Worm (Caenorhabditis elegans) whole organism, young adult: ENCODE data around the gene mfn-1.
A peak's percentile ranks its signal among the peaks of the same experiment; 100 is the strongest.

Experiments
- B0035.1 ChIP-seq: sonication (generic microtip); optimal IDR thresholded peaks from 2 replicates; lab custom pipeline; 2016; ENCODE audit warnings: missing genetic modification characterization, mild to moderate bottlenecking, missing compliant biosample characterization, missing genotype, missing genetic modification reagents
- B0261.1 ChIP-seq: sonication (generic microtip); optimal IDR thresholded peaks from 2 replicates; lab custom pipeline; 2016; ENCODE audit warnings: mild to moderate bottlenecking, missing genetic modification characterization, moderate library complexity, missing compliant biosample characterization
- C06A6.2 ChIP-seq: fragments of 200-800 bp; sonication (Bioruptor generic); conservative IDR thresholded peaks from 2 replicates; pipeline ENCODE4 v1.3.6; 2022; ENCODE audit warnings: missing genetic modification characterization, missing compliant biosample characterization
- D2030.7 ChIP-seq: fragments of 200-800 bp; sonication (Bioruptor generic); IDR thresholded peaks from 2 replicates; pipeline ENCODE4 v1.3.6; 2022; ENCODE audit warnings: missing genetic modification reagents, missing genetic modification characterization, missing compliant biosample characterization
- F22D6.2 ChIP-seq: sonication (generic microtip); optimal IDR thresholded peaks from 2 replicates; lab custom pipeline; 2016; ENCODE audit warnings: mild to moderate bottlenecking, missing genetic modification characterization, missing compliant biosample characterization
- F33H1.4 ChIP-seq: fragments of 200-800 bp; sonication (Bioruptor generic); IDR thresholded peaks from 2 replicates; pipeline ENCODE4 v1.3.6; 2022; ENCODE audit warnings: missing genetic modification reagents, missing genetic modification characterization, missing compliant biosample characterization
- F52B5.7 ChIP-seq: sonication (generic microtip); optimal IDR thresholded peaks from 2 replicates; lab custom pipeline; 2016; ENCODE audit warnings: mild to moderate bottlenecking, missing genetic modification characterization, missing compliant biosample characterization
- K11D2.4 ChIP-seq: fragments of 200-800 bp; sonication (Bioruptor generic); IDR thresholded peaks from 2 replicates; pipeline ENCODE4 v1.3.6; 2022; ENCODE audit warnings: missing genetic modification reagents, missing genetic modification characterization, missing compliant biosample characterization
- K12H6.12 ChIP-seq: fragments of 200-800 bp; sonication (Bioruptor generic); optimal IDR thresholded peaks from 2 replicates; lab custom pipeline; 2018; ENCODE audit warnings: mild to moderate bottlenecking, missing genetic modification characterization, missing compliant biosample characterization
- Y53F4B.3 ChIP-seq: fragments of 200-800 bp; sonication (Bioruptor generic); IDR thresholded peaks from 2 replicates; pipeline ENCODE4 v1.3.6; 2022; ENCODE audit warnings: missing genetic modification reagents, missing genetic modification characterization, missing compliant biosample characterization
- akir-1 ChIP-seq: fragments of 200-800 bp; sonication (Bioruptor generic); optimal IDR thresholded peaks from 2 replicates; lab custom pipeline; 2018; ENCODE audit warnings: mild to moderate bottlenecking, missing genetic modification characterization, moderate library complexity, missing compliant biosample characterization
- ama-1 ChIP-seq, 3 experiments: fragments of 150-350 bp in 1 of 3; sonication (generic microtip) in 2 of 3; optimal IDR thresholded peaks; 2 replicates each; lab custom pipeline; 2014 to 2018; ENCODE audit warnings: missing biosample characterization in 2 of 3, missing genetic modification characterization in 2 of 3, missing genetic modification reagents in 2 of 3
- atf-7 ChIP-seq: sonication (generic microtip); optimal IDR thresholded peaks from 2 replicates; lab custom pipeline; 2017; ENCODE audit warnings: mild to moderate bottlenecking, missing genetic modification characterization, missing compliant biosample characterization
- attf-3 ChIP-seq: fragments of 200-800 bp; sonication (Bioruptor generic); conservative IDR thresholded peaks from 2 replicates; pipeline ENCODE4 v1.3.6; 2022; ENCODE audit warnings: missing genetic modification reagents, missing genetic modification characterization, missing compliant biosample characterization
- ccch-3 ChIP-seq: fragments of 200-800 bp; sonication (Bioruptor generic); optimal IDR thresholded peaks from 2 replicates; lab custom pipeline; 2018; ENCODE audit warnings: mild to moderate bottlenecking, missing genetic modification characterization, missing compliant biosample characterization
- cebp-2 ChIP-seq: fragments of 200-800 bp; sonication (Bioruptor generic); IDR thresholded peaks from 2 replicates; pipeline ENCODE4 v1.3.6; 2022; ENCODE audit warnings: missing genetic modification characterization, missing compliant biosample characterization
- ceh-27 ChIP-seq: fragments of 200-800 bp; sonication (Bioruptor generic); optimal IDR thresholded peaks from 2 replicates; lab custom pipeline; 2018; ENCODE audit warnings: mild to moderate bottlenecking, missing genetic modification characterization, moderate library complexity, missing compliant biosample characterization
- ceh-40 ChIP-seq: fragments of 200-800 bp; sonication (Bioruptor generic); IDR thresholded peaks from 2 replicates; pipeline ENCODE4 v1.3.6; 2022; ENCODE audit warnings: missing genetic modification characterization, missing compliant biosample characterization
- ceh-58 ChIP-seq: fragments of 200-800 bp; sonication (Bioruptor generic); IDR thresholded peaks from 2 replicates; pipeline ENCODE4 v1.3.6; 2022; ENCODE audit warnings: missing genetic modification characterization, missing compliant biosample characterization
- ceh-91 ChIP-seq: fragments of 200-800 bp; sonication (Bioruptor generic); IDR thresholded peaks from 2 replicates; pipeline ENCODE4 v1.3.6; 2022; ENCODE audit warnings: missing genetic modification reagents, missing genetic modification characterization, missing compliant biosample characterization
- chd-7 ChIP-seq: sonication (generic microtip); optimal IDR thresholded peaks from 2 replicates; lab custom pipeline; 2016; ENCODE audit warnings: mild to moderate bottlenecking, missing genetic modification characterization, moderate library complexity, missing compliant biosample characterization
- dox-1 ChIP-seq: fragments of 200-800 bp; sonication (Bioruptor generic); IDR thresholded peaks from 2 replicates; pipeline ENCODE4 v1.3.6; 2022; ENCODE audit warnings: missing genetic modification reagents, missing genetic modification characterization, missing compliant biosample characterization
- egl-18 ChIP-seq: fragments of 200-800 bp; sonication (Bioruptor generic); IDR thresholded peaks from 2 replicates; pipeline ENCODE4 v1.3.6; 2022; ENCODE audit warnings: missing genetic modification reagents, missing genetic modification characterization, missing compliant biosample characterization
- hmg-20 ChIP-seq: fragments of 200-800 bp; sonication (Bioruptor generic); IDR thresholded peaks from 2 replicates; pipeline ENCODE4 v1.3.6; 2022; ENCODE audit warnings: missing genetic modification reagents, missing genetic modification characterization, missing compliant biosample characterization
- hrde-1 ChIP-seq: sonication (generic microtip); optimal IDR thresholded peaks from 2 replicates; lab custom pipeline; 2016; ENCODE audit warnings: missing genetic modification characterization, mild to moderate bottlenecking, missing compliant biosample characterization, moderate library complexity, missing genotype, missing genetic modification reagents, borderline replicate concordance
- hsf-1 ChIP-seq: fragments of 200-800 bp; sonication (Bioruptor generic); IDR thresholded peaks from 2 replicates; pipeline ENCODE4 v1.3.6; 2022; ENCODE audit warnings: missing genetic modification reagents, missing genetic modification characterization, missing compliant biosample characterization
- let-607 ChIP-seq, 2 experiments: fragments of 200-800 bp in 1 of 2; sonication (Bioruptor generic) in 1 of 2; sonication (generic microtip) in 1 of 2; optimal IDR thresholded peaks; 2 replicates each; lab custom pipeline; 2016 to 2018; ENCODE audit warnings: mild to moderate bottlenecking in 2 of 2, missing compliant biosample characterization in 2 of 2, missing genetic modification characterization in 2 of 2, moderate library complexity in 2 of 2, missing genotype in 1 of 2
- lin-35 ChIP-seq, 3 experiments: fragments of 150-350 bp in 2 of 3; sonication (generic microtip) in 1 of 3; optimal IDR thresholded peaks; 2 replicates each; lab custom pipeline; 2014 to 2018; ENCODE audit warnings: missing biosample characterization in 3 of 3, missing genetic modification characterization in 3 of 3, missing genetic modification reagents in 3 of 3
- lin-40 ChIP-seq: sonication (generic microtip); optimal IDR thresholded peaks from 2 replicates; lab custom pipeline; 2016; ENCODE audit warnings: missing genetic modification characterization, mild to moderate bottlenecking, missing compliant biosample characterization, missing genotype, missing genetic modification reagents
- lsy-27 ChIP-seq: sonication (generic microtip); optimal IDR thresholded peaks from 2 replicates; lab custom pipeline; 2017; ENCODE audit warnings: missing genetic modification characterization, mild to moderate bottlenecking, missing compliant biosample characterization, antibody characterized with exemption, missing genotype, borderline replicate concordance; ENCODE audit not compliant: insufficient read depth
- mcd-1 ChIP-seq: fragments of 200-800 bp; sonication (Bioruptor generic); IDR thresholded peaks from 2 replicates; pipeline ENCODE4 v1.3.6; 2022; ENCODE audit warnings: missing genetic modification reagents, missing genetic modification characterization, missing compliant biosample characterization
- mxl-1 ChIP-seq: sonication (generic microtip); optimal IDR thresholded peaks from 2 replicates; lab custom pipeline; 2016; ENCODE audit warnings: missing genetic modification characterization, missing compliant biosample characterization
- rcor-1 ChIP-seq: fragments of 200-800 bp; sonication (Bioruptor generic); IDR thresholded peaks from 2 replicates; pipeline ENCODE4 v1.3.6; 2022; ENCODE audit warnings: missing genetic modification reagents, missing genetic modification characterization, missing compliant biosample characterization
- rec-8 ChIP-seq, 2 experiments: sonication (generic microtip); optimal IDR thresholded peaks; 2 replicates each; lab custom pipeline; 2016; ENCODE audit warnings: mild to moderate bottlenecking in 2 of 2, missing genetic modification characterization in 2 of 2, missing genetic modification reagents in 2 of 2, missing genotype in 2 of 2, missing biosample characterization in 1 of 2, missing compliant biosample characterization in 1 of 2, moderate library complexity in 1 of 2
- sea-2 ChIP-seq: fragments of 200-800 bp; sonication (Bioruptor generic); IDR thresholded peaks from 2 replicates; pipeline ENCODE4 v1.3.6; 2022; ENCODE audit warnings: missing genetic modification characterization, missing compliant biosample characterization
- snpc-1.1 ChIP-seq: sonication (generic microtip); optimal IDR thresholded peaks from 2 replicates; lab custom pipeline; 2017; ENCODE audit warnings: missing genetic modification characterization, mild to moderate bottlenecking, missing compliant biosample characterization, antibody characterized with exemption, moderate library complexity, missing genotype, missing genetic modification reagents; ENCODE audit not compliant: insufficient read depth
- snpc-4 ChIP-seq, 5 experiments: fragments of 150-350 bp in 1 of 5; sonication (generic microtip) in 4 of 5; optimal IDR thresholded peaks; 2 replicates each; lab custom pipeline; 2014 to 2018; ENCODE audit warnings: missing genetic modification characterization in 5 of 5, missing biosample characterization in 3 of 5, antibody characterized with exemption in 2 of 5, mild to moderate bottlenecking in 2 of 5, missing compliant biosample characterization in 2 of 5, missing genotype in 2 of 5, moderate library complexity in 2 of 5, missing genetic modification reagents in 1 of 5
- somi-1 ChIP-seq: fragments of 200-800 bp; sonication (Bioruptor generic); optimal IDR thresholded peaks from 2 replicates; lab custom pipeline; 2018; ENCODE audit warnings: mild to moderate bottlenecking, missing genetic modification characterization, missing compliant biosample characterization
- tbp1 ChIP-seq: fragments of 200-800 bp; sonication (Bioruptor generic); optimal IDR thresholded peaks from 2 replicates; lab custom pipeline; 2018; ENCODE audit warnings: mild to moderate bottlenecking, missing genetic modification characterization, missing compliant biosample characterization
- tbx-9 ChIP-seq: sonication (generic microtip); optimal IDR thresholded peaks from 2 replicates; lab custom pipeline; 2016; ENCODE audit warnings: borderline replicate concordance, missing genetic modification characterization, inconsistent platforms, missing compliant biosample characterization
- tlf-1 ChIP-seq: fragments of 200-800 bp; sonication (Bioruptor generic); optimal IDR thresholded peaks from 2 replicates; lab custom pipeline; 2018; ENCODE audit warnings: mild to moderate bottlenecking, missing genetic modification characterization, missing compliant biosample characterization
- zim-3 ChIP-seq: sonication (generic microtip); optimal IDR thresholded peaks from 2 replicates; lab custom pipeline; 2017; ENCODE audit warnings: mild to moderate bottlenecking, missing genetic modification characterization, moderate library complexity, missing compliant biosample characterization
- ztf-22 ChIP-seq: fragments of 200-800 bp; sonication (Bioruptor generic); optimal IDR thresholded peaks from 2 replicates; lab custom pipeline; 2018; ENCODE audit warnings: mild to moderate bottlenecking, missing genetic modification characterization, moderate library complexity, missing compliant biosample characterization
- ztf-26 ChIP-seq: sonication (generic microtip); optimal IDR thresholded peaks from 2 replicates; lab custom pipeline; 2017; ENCODE audit warnings: missing genetic modification characterization, missing compliant biosample characterization
- ztf-3 ChIP-seq: fragments of 200-800 bp; sonication (Bioruptor generic); optimal IDR thresholded peaks from 2 replicates; lab custom pipeline; 2018; ENCODE audit warnings: mild to moderate bottlenecking, missing genetic modification characterization, missing compliant biosample characterization

Gene mfn-1

ce11 chrII:11476410-11476809 lies 4.6 kb upstream of the mfn-1 start, which contains the start of gene W02B12.16:
W02B12.16 (minus strand) TSS chrII:11476510.
- TF ChIP-seq ztf-3 (GFP tag; lab: Kevin White, UChicago) = no peak
- TF ChIP-seq rec-8 (tag; optimal IDR thresholded peaks at IDR 0.05; lab: Kevin White, UChicago) = no peak
- TF ChIP-seq lsy-27 (tag; lab: Kevin White, UChicago) = no peak
- no peak for TF ChIP-seq lin-40 (tag; lab: Kevin White, UChicago)
- no peak for TF ChIP-seq attf-3 (GFP tag; lab: Robert Waterston, UW)
- no peak for TF ChIP-seq sea-2
- no peak for TF ChIP-seq Y53F4B.3 (GFP tag; lab: Robert Waterston, UW)
- TF ChIP-seq ccch-3 (GFP tag; lab: Kevin White, UChicago) = no peak
- no peak for TF ChIP-seq akir-1
- no peak for TF ChIP-seq tbp1 (GFP tag; lab: Kevin White, UChicago)
- TF ChIP-seq hrde-1 = no peak
- no peak for TF ChIP-seq F22D6.2 (tag; lab: Kevin White, UChicago)
- no peak for TF ChIP-seq ceh-27 (GFP tag; lab: Kevin White, UChicago)

ce11 chrII:11473525-11474181 lies 1.8 kb upstream of the mfn-1 start, which contains the start of the genes metl-1 and W02B12.11:
metl-1 (minus strand) TSS chrII:11473575.
W02B12.11 (plus strand) TSS chrII:11473861.
- TF ChIP-seq dox-1 (peak; percentile 89), lin-35 (GFP tag; optimal IDR thresholded peaks at IDR 0.05; lab: Kevin White, UChicago) (peak in 2 of 3 experiments; percentile 53 to 82), hmg-20 (GFP tag; lab: Robert Waterston, UW) (peak; percentile 80), rcor-1 (peak; percentile 92), D2030.7 (GFP tag; lab: Robert Waterston, UW) (peak; percentile 80), K11D2.4 (GFP tag; lab: Robert Waterston, UW) (peak; percentile 83), egl-18 (0 out of 2 replicates have a peak, but pooled peaks have one; percentile 38), mxl-1 (tag; lab: Kevin White, UChicago) (no peak), F52B5.7 (tag; lab: Kevin White, UChicago) (no peak), ceh-40 (no peak), snpc-4 (GFP tag; optimal IDR thresholded peaks at IDR 0.05; lab: Kevin White, UChicago) (peak; percentile 16), snpc-4 (tag; optimal IDR thresholded peaks at IDR 0.05; lab: Kevin White, UChicago) (peak; percentile 61 to 77 (median 70)), tlf-1 (GFP tag; lab: Kevin White, UChicago) (peak; percentile 74), B0035.1 (peak; percentile 9), K12H6.12 (tag; lab: Kevin White, UChicago) (peak; percentile 23), chd-7 (tag; lab: Kevin White, UChicago) (peak; percentile 52), ceh-58 (GFP tag; lab: Robert Waterston, UW) (no peak), cebp-2 (GFP tag; lab: Robert Waterston, UW) (no peak), tbx-9 (tag; lab: Kevin White, UChicago) (no peak), F33H1.4 (peak; percentile 75), zim-3 (no peak), atf-7 (peak; percentile 53), ama-1 (optimal IDR thresholded peaks at IDR 0.05; lab: Kevin White, UChicago) (no peak), ama-1 (GFP tag; optimal IDR thresholded peaks at IDR 0.05; lab: Kevin White, UChicago) (no peak), snpc-1.1 (tag; lab: Kevin White, UChicago) (peak; percentile 39), ztf-26 (peak; percentile 44), let-607 (tag; optimal IDR thresholded peaks at IDR 0.05; lab: Kevin White, UChicago) (peak in 1 of 2 experiments; percentile 57), hsf-1 (GFP tag; lab: Robert Waterston, UW) (peak; percentile 79), C06A6.2 (peak; percentile 69), B0261.1 (tag; lab: Kevin White, UChicago) (peak; percentile 3), ztf-22 (no peak), somi-1 (GFP tag; lab: Kevin White, UChicago) (peak; percentile 50), ceh-91 (GFP tag; lab: Robert Waterston, UW) (peak; percentile 35; the same call in 1 of the 2 replicates), mcd-1 (GFP tag; lab: Robert Waterston, UW) (peak; percentile 88)
